Worm (Caenorhabditis elegans) whole organism, L4 larva: ENCODE data around the gene rol-1.

ENCODE experiments used
- F26F4.8 ChIP-seq: fragments of 200-800 bp; sonication (Bioruptor generic); conservative IDR thresholded peaks from 2 replicates; pipeline ENCODE4 v1.3.6; 2022; ENCODE audit warnings: missing genetic modification characterization, missing compliant biosample characterization
- F37D6.2 ChIP-seq: sonication (generic microtip); optimal IDR thresholded peaks from 2 replicates; lab custom pipeline; 2016; ENCODE audit warnings: mild to moderate bottlenecking, missing genetic modification characterization, missing compliant biosample characterization
- F44E2.7 ChIP-seq: fragments of 200-800 bp; sonication (Bioruptor generic); IDR thresholded peaks from 2 replicates; pipeline ENCODE4 v2.1.2; 2022; ENCODE audit warnings: missing genetic modification characterization, missing compliant biosample characterization
- R02D3.7 ChIP-seq: fragments of 150-350 bp; sonication (generic microtip); optimal IDR thresholded peaks from 3 replicates; lab custom pipeline; 2014; ENCODE audit warnings: missing biosample characterization, missing genetic modification characterization
- Y48G9A.11 ChIP-seq: fragments of 200-800 bp; sonication (Bioruptor generic); IDR thresholded peaks from 2 replicates; pipeline ENCODE4 v1.3.6; 2022; ENCODE audit warnings: missing genetic modification reagents, missing genetic modification characterization, missing compliant biosample characterization
- Y75B8A.6 ChIP-seq: fragments of 200-800 bp; sonication (Bioruptor generic); IDR thresholded peaks from 2 replicates; pipeline ENCODE4 v1.3.6; 2022; ENCODE audit warnings: missing genetic modification reagents, missing genetic modification characterization, missing compliant biosample characterization
- ZK546.5 ChIP-seq, 2 experiments: sonication (generic microtip); optimal IDR thresholded peaks; 2 replicates each; lab custom pipeline; 2017; ENCODE audit warnings: missing biosample characterization in 2 of 2, missing genetic modification characterization in 2 of 2
- aha-1 ChIP-seq: fragments of 150-350 bp; peaks from one replicate; lab custom pipeline; 2014; ENCODE audit warnings: missing biosample characterization, missing genetic modification characterization
- aly-2 ChIP-seq: sonication (generic microtip); optimal IDR thresholded peaks from 2 replicates; lab custom pipeline; 2018; ENCODE audit warnings: missing biosample characterization, missing genetic modification characterization
- ama-1 ChIP-seq: fragments of 150-350 bp; optimal IDR thresholded peaks from 2 replicates; lab custom pipeline; 2014; ENCODE audit warnings: inconsistent platforms, mixed read lengths
- ceh-32 ChIP-seq: sonication (generic microtip); optimal IDR thresholded peaks from 2 replicates; lab custom pipeline; 2016; ENCODE audit warnings: mild to moderate bottlenecking, missing genetic modification characterization, missing compliant biosample characterization; ENCODE audit not compliant: poor library complexity
- ceh-44 ChIP-seq: fragments of 200-800 bp; sonication (Bioruptor generic); IDR thresholded peaks from 2 replicates; pipeline ENCODE4 v1.3.6; 2022; ENCODE audit warnings: missing genetic modification reagents, missing genetic modification characterization, missing compliant biosample characterization
- ceh-62 ChIP-seq: sonication (generic microtip); optimal IDR thresholded peaks from 2 replicates; lab custom pipeline; 2017; ENCODE audit warnings: missing biosample characterization, missing genetic modification characterization
- daf-19 ChIP-seq: fragments of 200-800 bp; sonication (Bioruptor generic); conservative IDR thresholded peaks from 2 replicates; pipeline ENCODE4 v1.3.6; 2022; ENCODE audit warnings: missing genetic modification characterization, missing compliant biosample characterization
- dmd-8 ChIP-seq: fragments of 200-800 bp; sonication (Bioruptor generic); IDR thresholded peaks from 2 replicates; pipeline ENCODE4 v1.3.6; 2022; ENCODE audit warnings: missing genetic modification characterization, missing compliant biosample characterization
- dmd-9 ChIP-seq: fragments of 200-800 bp; sonication (Bioruptor generic); IDR thresholded peaks from 2 replicates; pipeline ENCODE4 v1.3.6; 2022; ENCODE audit warnings: missing genetic modification reagents, missing genetic modification characterization, missing compliant biosample characterization
- dpl-1 ChIP-seq: fragments of 150-350 bp; optimal IDR thresholded peaks from 2 replicates; lab custom pipeline; 2014; ENCODE audit warnings: missing biosample characterization, missing genetic modification reagents, missing genetic modification characterization
- duxl-1 ChIP-seq: sonication (generic microtip); optimal IDR thresholded peaks from 2 replicates; lab custom pipeline; 2016; ENCODE audit warnings: mild to moderate bottlenecking, missing genetic modification characterization, moderate library complexity, missing compliant biosample characterization; ENCODE audit not compliant: poor library complexity
- egl-27 ChIP-seq: sonication (generic microtip); optimal IDR thresholded peaks from 3 replicates; lab custom pipeline; 2017; ENCODE audit warnings: missing biosample characterization, missing genetic modification reagents, missing genetic modification characterization
- fos-1 ChIP-seq: fragments of 150-350 bp; optimal IDR thresholded peaks from 2 replicates; lab custom pipeline; 2014; ENCODE audit warnings: missing biosample characterization, missing genetic modification characterization
- hlh-11 ChIP-seq: fragments of 200-800 bp; sonication (Bioruptor generic); optimal IDR thresholded peaks from 2 replicates; lab custom pipeline; 2018; ENCODE audit warnings: mild to moderate bottlenecking, missing genetic modification characterization, missing compliant biosample characterization
- hlh-30 ChIP-seq: sonication (generic microtip); optimal IDR thresholded peaks from 2 replicates; lab custom pipeline; 2017; ENCODE audit warnings: antibody characterized with exemption, mild to moderate bottlenecking, missing genetic modification characterization, missing compliant biosample characterization; ENCODE audit not compliant: insufficient read depth
- jun-1 ChIP-seq: fragments of 150-350 bp; optimal IDR thresholded peaks from 2 replicates; lab custom pipeline; 2014; ENCODE audit warnings: missing biosample characterization, missing genetic modification reagents, missing genetic modification characterization
- lim-7 ChIP-seq: fragments of 200-800 bp; sonication (Bioruptor generic); IDR thresholded peaks from 2 replicates; pipeline ENCODE4 v1.3.6; 2022; ENCODE audit warnings: missing genetic modification characterization, missing compliant biosample characterization
- lin-15B ChIP-seq: fragments of 150-350 bp; sonication (generic microtip); optimal IDR thresholded peaks from 3 replicates; lab custom pipeline; 2014; ENCODE audit warnings: missing biosample characterization, missing genetic modification characterization
- lin-38 ChIP-seq: fragments of 200-800 bp; sonication (Bioruptor generic); IDR thresholded peaks from 2 replicates; pipeline ENCODE4 v1.3.6; 2022; ENCODE audit warnings: missing genetic modification reagents, missing genetic modification characterization, missing compliant biosample characterization
- lin-39 ChIP-seq: fragments of 150-350 bp; optimal IDR thresholded peaks from 2 replicates; lab custom pipeline; 2014; ENCODE audit warnings: missing biosample characterization, missing genetic modification reagents, missing genetic modification characterization
- lir-3 ChIP-seq: sonication (generic microtip); optimal IDR thresholded peaks from 2 replicates; lab custom pipeline; 2016; ENCODE audit warnings: mild to moderate bottlenecking, missing genetic modification characterization, missing compliant biosample characterization
- madf-9 ChIP-seq: fragments of 200-800 bp; sonication (Bioruptor generic); conservative IDR thresholded peaks from 2 replicates; pipeline ENCODE4 v1.3.6; 2022; ENCODE audit warnings: missing genetic modification reagents, missing genetic modification characterization, missing compliant biosample characterization
- mdt-29 ChIP-seq: fragments of 200-800 bp; sonication (Bioruptor generic); IDR thresholded peaks from 2 replicates; pipeline ENCODE4 v1.3.6; 2022; ENCODE audit warnings: missing genetic modification reagents, missing genetic modification characterization, missing compliant biosample characterization
- mes-2 ChIP-seq: sonication (generic microtip); optimal IDR thresholded peaks from 2 replicates; lab custom pipeline; 2016; ENCODE audit warnings: missing genotype, mild to moderate bottlenecking, missing genetic modification characterization, missing compliant biosample characterization; ENCODE audit not compliant: poor library complexity, severe bottlenecking
- mxl-2 ChIP-seq: fragments of 200-800 bp; sonication (Bioruptor generic); conservative IDR thresholded peaks from 2 replicates; pipeline ENCODE4 v1.3.6; 2022; ENCODE audit warnings: missing genetic modification reagents, missing genetic modification characterization, missing compliant biosample characterization
- nhr-10 ChIP-seq: fragments of 150-350 bp; optimal IDR thresholded peaks from 2 replicates; lab custom pipeline; 2014; ENCODE audit warnings: missing biosample characterization, missing genetic modification characterization
- nhr-111 ChIP-seq: fragments of 200-800 bp; sonication (Bioruptor generic); optimal IDR thresholded peaks from 2 replicates; lab custom pipeline; 2018; ENCODE audit warnings: mild to moderate bottlenecking, missing genetic modification characterization, missing compliant biosample characterization
- nhr-237 ChIP-seq: sonication (generic microtip); optimal IDR thresholded peaks from 2 replicates; lab custom pipeline; 2017; ENCODE audit warnings: missing biosample characterization, missing genetic modification characterization
- nhr-28 ChIP-seq: fragments of 150-350 bp; optimal IDR thresholded peaks from 2 replicates; lab custom pipeline; 2014; ENCODE audit warnings: missing biosample characterization, missing genetic modification characterization
- nhr-42 ChIP-seq: fragments of 200-800 bp; sonication (Bioruptor generic); IDR thresholded peaks from 2 replicates; pipeline ENCODE4 v1.3.6; 2022; ENCODE audit warnings: missing genetic modification characterization, missing compliant biosample characterization
- nhr-48 ChIP-seq: sonication (generic microtip); optimal IDR thresholded peaks from 2 replicates; lab custom pipeline; 2016; ENCODE audit warnings: mild to moderate bottlenecking, missing genetic modification characterization, missing compliant biosample characterization
- nhr-76 ChIP-seq: fragments of 150-350 bp; optimal IDR thresholded peaks from 2 replicates; lab custom pipeline; 2014; ENCODE audit warnings: missing biosample characterization, missing genetic modification characterization
- pqm-1 ChIP-seq: sonication (generic microtip); optimal IDR thresholded peaks from 2 replicates; lab custom pipeline; 2017; ENCODE audit warnings: missing biosample characterization, missing genetic modification characterization
- saeg-2 ChIP-seq: fragments of 200-800 bp; sonication (Bioruptor generic); IDR thresholded peaks from 2 replicates; pipeline ENCODE4 v1.3.6; 2022; ENCODE audit warnings: missing genetic modification reagents, missing genetic modification characterization, missing compliant biosample characterization
- sdz-12 ChIP-seq: fragments of 200-800 bp; sonication (Bioruptor generic); optimal IDR thresholded peaks from 2 replicates; lab custom pipeline; 2018; ENCODE audit warnings: mild to moderate bottlenecking, missing genetic modification characterization, missing compliant biosample characterization
- set-16 ChIP-seq: fragments of 200-800 bp; sonication (Bioruptor generic); IDR thresholded peaks from 2 replicates; pipeline ENCODE4 v1.3.6; 2022; ENCODE audit warnings: missing genetic modification reagents, missing genetic modification characterization, missing compliant biosample characterization
- snpc-1.2 ChIP-seq: fragments of 200-800 bp; sonication (Bioruptor generic); IDR thresholded peaks from 2 replicates; pipeline ENCODE4 v1.3.6; 2022; ENCODE audit warnings: missing genetic modification reagents, missing genetic modification characterization, missing compliant biosample characterization
- tra-1 ChIP-seq: fragments of 200-800 bp; sonication (Bioruptor generic); IDR thresholded peaks from 2 replicates; pipeline ENCODE4 v1.3.6; 2022; ENCODE audit warnings: missing genetic modification reagents, missing genetic modification characterization, missing compliant biosample characterization
- unc-39 ChIP-seq: sonication (generic microtip); optimal IDR thresholded peaks from 2 replicates; lab custom pipeline; 2017; ENCODE audit warnings: missing biosample characterization, missing genetic modification characterization
- unc-62 ChIP-seq, 3 experiments: fragments of 150-350 bp in 1 of 3; sonication (generic microtip); optimal IDR thresholded peaks in 2 of 3; peaks in 1 of 3; 1 replicate in 1 of 3; 2 replicates in 2 of 3; lab custom pipeline; 2014 to 2017; ENCODE audit warnings: missing biosample characterization in 3 of 3, missing genetic modification characterization in 3 of 3, missing genetic modification reagents in 3 of 3, missing genotype in 1 of 3
- zfp-2 ChIP-seq: sonication (generic microtip); optimal IDR thresholded peaks from 2 replicates; lab custom pipeline; 2016; ENCODE audit warnings: mild to moderate bottlenecking, missing genetic modification characterization, missing compliant biosample characterization
- zfp-3 ChIP-seq: fragments of 200-800 bp; sonication (Bioruptor generic); conservative IDR thresholded peaks from 2 replicates; pipeline ENCODE4 v1.3.6; 2022; ENCODE audit warnings: missing genetic modification reagents, missing genetic modification characterization, missing compliant biosample characterization
- zip-11 ChIP-seq: fragments of 200-800 bp; sonication (Bioruptor generic); IDR thresholded peaks from 2 replicates; pipeline ENCODE4 v1.3.6; 2022; ENCODE audit warnings: missing genetic modification characterization, missing compliant biosample characterization

The rol-1 gene

DNA sequence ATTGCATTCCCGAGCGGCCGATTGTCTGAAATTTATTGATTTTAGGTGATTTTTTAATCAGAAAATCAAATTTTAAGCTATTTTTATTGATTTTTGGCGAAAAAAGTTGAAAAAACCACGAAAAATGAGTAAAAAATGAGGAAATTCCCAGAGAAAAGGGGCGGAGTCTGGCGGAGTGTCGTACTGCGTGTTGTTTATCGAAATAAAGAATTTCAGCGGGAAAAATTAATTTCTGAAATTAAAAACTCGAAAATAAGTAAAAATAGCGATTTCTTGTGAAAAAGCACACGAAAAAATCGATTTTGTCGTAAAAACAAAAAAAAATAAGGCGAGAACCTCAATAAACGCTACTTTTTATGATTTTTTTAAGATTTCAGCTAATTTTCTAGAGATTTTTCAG, 12.5 kb downstream of the rol-1 start, which contains the start of gene Y57A10A.13:
Y57A10A.13 (minus strand) TSS at position 46 of the 400 bp plus-strand sequence.
- no peak for TF ChIP-seq nhr-237 (tag; lab: Kevin White, UChicago)
- peak; percentile 66; the same call in 1 of the 2 replicates for TF ChIP-seq Y48G9A.11 (GFP tag; lab: Robert Waterston, UW)
- TF ChIP-seq aha-1 (tag; lab: Kevin White, UChicago) = no peak
- no peak for TF ChIP-seq dmd-8
- TF ChIP-seq set-16 (GFP tag; lab: Robert Waterston, UW) = no peak
- TF ChIP-seq lin-38 (GFP tag; lab: Robert Waterston, UW) = no peak
- peak; percentile 77 for TF ChIP-seq dpl-1 (GFP tag; lab: Kevin White, UChicago)
- no peak for TF ChIP-seq hlh-11 (tag; lab: Kevin White, UChicago)
- no peak for TF ChIP-seq sdz-12
- TF ChIP-seq mes-2 (tag; lab: Kevin White, UChicago) = no peak
- no peak for TF ChIP-seq lin-15B
- TF ChIP-seq unc-62 (GFP tag; optimal IDR thresholded peaks at IDR 0.05 in 1 of 2; lab: Kevin White, UChicago) = peak in 1 of 2 experiments; percentile 30
- TF ChIP-seq unc-62 (tag; optimal IDR thresholded peaks at IDR 0.05; lab: Kevin White, UChicago) = no peak
- no peak for TF ChIP-seq aly-2 (tag; lab: Kevin White, UChicago)
- no peak for TF ChIP-seq nhr-76 (tag; lab: Kevin White, UChicago)
- no peak for TF ChIP-seq nhr-42 (GFP tag; lab: Robert Waterston, UW)
- no peak for TF ChIP-seq zfp-2 (tag; lab: Kevin White, UChicago)
- no peak for TF ChIP-seq mxl-2
- TF ChIP-seq duxl-1 (tag; lab: Kevin White, UChicago) = no peak
- no peak for TF ChIP-seq dmd-9

- TF ChIP-seq hlh-11 (tag; lab: Kevin White, UChicago) (peak; percentile 82), pqm-1 (tag; lab: Kevin White, UChicago) (peak; percentile 86), snpc-1.2 (GFP tag; lab: Robert Waterston, UW) (no peak), mes-2 (tag; lab: Kevin White, UChicago) (no peak), F37D6.2 (tag; lab: Kevin White, UChicago) (no peak), egl-27 (no peak), dpl-1 (GFP tag; lab: Kevin White, UChicago) (no peak), daf-19 (GFP tag; lab: Robert Waterston, UW) (no peak), Y75B8A.6 (GFP tag; lab: Robert Waterston, UW) (no peak), zip-11 (GFP tag; lab: Robert Waterston, UW) (no peak), jun-1 (tag; lab: Kevin White, UChicago) (no peak), tra-1 (GFP tag; lab: Robert Waterston, UW) (peak; percentile 83), Y48G9A.11 (GFP tag; lab: Robert Waterston, UW) (no peak), zfp-3 (GFP tag; lab: Robert Waterston, UW) (no peak), lim-7 (no peak), F44E2.7 (GFP tag; lab: Robert Waterston, UW) (no peak), nhr-111 (GFP tag; lab: Kevin White, UChicago) (no peak), zfp-2 (tag; lab: Kevin White, UChicago) (no peak), saeg-2 (no peak), nhr-28 (peak; percentile 96), ceh-44 (GFP tag; lab: Robert Waterston, UW) (no peak), lir-3 (tag; lab: Kevin White, UChicago) (no peak), fos-1 (tag; lab: Kevin White, UChicago) (no peak), ceh-32 (tag; lab: Kevin White, UChicago) (no peak), ama-1 (lab: Kevin White, UChicago) (no peak), R02D3.7 (tag; lab: Kevin White, UChicago) (no peak), F26F4.8 (GFP tag; lab: Robert Waterston, UW) (no peak), lin-39 (tag; lab: Kevin White, UChicago) (no peak), madf-9 (GFP tag; lab: Robert Waterston, UW) (no peak), lin-15B (no peak), dmd-8 (no peak), nhr-10 (tag; lab: Kevin White, UChicago) (no peak), ceh-62 (tag; lab: Kevin White, UChicago) (no peak), nhr-48 (tag; lab: Kevin White, UChicago) (peak; percentile 29), ZK546.5 (tag; optimal IDR thresholded peaks at IDR 0.05; lab: Kevin White, UChicago) (no peak), mdt-29 (no peak), hlh-30 (tag; lab: Kevin White, UChicago) (peak; percentile 5), unc-39 (no peak)
Measured at ce11 chrII:12185710-12186109, 13.3 kb downstream of the rol-1 start, which contains the start of gene Y57A10A.14. TSS of gene Y57A10A.14 (plus strand) at chrII:12185937.
